Fruit fly (Drosophila melanogaster): ENCODE measurements around the gene CG43739.

Gene CG43739

DNA sequence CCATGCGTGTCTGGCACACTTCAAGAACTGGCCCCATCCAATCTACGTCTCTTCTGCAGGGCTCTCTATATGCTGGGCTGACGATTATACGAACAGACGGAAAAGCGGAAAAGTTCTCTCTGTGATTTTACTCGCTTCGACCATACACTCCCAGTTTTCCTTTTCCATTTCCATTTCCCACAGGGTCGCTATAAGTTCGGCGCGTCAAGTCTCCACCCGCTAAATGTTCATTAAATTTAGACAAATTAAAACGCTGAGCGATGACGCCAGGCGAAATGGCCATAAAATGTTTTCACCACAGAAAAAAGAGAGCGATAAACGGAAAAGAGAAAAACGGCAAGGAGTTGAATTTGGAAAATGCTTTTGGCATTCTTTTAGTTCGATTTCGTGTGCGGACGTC lies 51.4 kb downstream of the CG43739 start, which contains the start of gene CG31675 (continued):
- no peak for TF ChIP-seq sna (GFP tag; IDR thresholded peaks at IDR 0.05; ENCODE audit: partially characterized antibody)
- TF ChIP-seq sd (tag; optimal IDR thresholded peaks at IDR 0.05) = peak; percentile 57
- no peak for TF ChIP-seq dimm (GFP tag; IDR thresholded peaks at IDR 0.05)
- TF ChIP-seq Doc3 (GFP tag; IDR thresholded peaks at IDR 0.05; ENCODE audit: partially characterized antibody) = no peak
- TF ChIP-seq z (GFP tag; IDR thresholded peaks at IDR 0.05) = 0 out of 3 replicates have a peak, but pooled peaks have one; percentile 42
- peak; percentile 16 for TF ChIP-seq CG10147 (GFP tag; optimal IDR thresholded peaks at IDR 0.05)
- no peak for TF ChIP-seq Dll (GFP tag; IDR thresholded peaks at IDR 0.05; ENCODE audit: partially characterized antibody)
- no peak for TF ChIP-seq E2f1 (GFP tag; IDR thresholded peaks at IDR 0.05)
- TF ChIP-seq grau (tag; optimal IDR thresholded peaks at IDR 0.05) = no peak
- TF ChIP-seq zen (tag; optimal IDR thresholded peaks at IDR 0.05) = no peak
- TF ChIP-seq Med (GFP tag) = peak; percentile 39
- TF ChIP-seq cato (GFP tag; optimal IDR thresholded peaks at IDR 0.05; ENCODE audit: borderline replicate concordance) = no peak

- TF ChIP-seq bigmax (GFP tag; optimal IDR thresholded peaks at IDR 0.05) = peak; percentile 26
- TF ChIP-seq disco-r (GFP tag; optimal IDR thresholded peaks at IDR 0.05) = peak; percentile 79
- TF ChIP-seq Bteb2 (GFP tag; optimal IDR thresholded peaks at IDR 0.05) = peak; percentile 87
- TF ChIP-seq CG16779 (GFP tag; IDR thresholded peaks at IDR 0.05) = peak; percentile 82
- TF ChIP-seq Optix (GFP tag; IDR thresholded peaks at IDR 0.05) = peak; percentile 77
- peak; percentile 93 for TF ChIP-seq CG1233 (GFP tag; optimal IDR thresholded peaks at IDR 0.05)
- TF ChIP-seq pb (GFP tag; optimal IDR thresholded peaks at IDR 0.05) = peak; percentile 64
- TF ChIP-seq Dp (GFP tag; optimal IDR thresholded peaks at IDR 0.05) = no peak
- peak; percentile 76 for TF ChIP-seq unpg (GFP tag; optimal IDR thresholded peaks at IDR 0.05)
- TF ChIP-seq Fer2 (tag; optimal IDR thresholded peaks at IDR 0.05) = peak; percentile 82
- TF ChIP-seq h (optimal IDR thresholded peaks at IDR 0.05) = no peak
- peak; percentile 91 for TF ChIP-seq Fer3 (tag; optimal IDR thresholded peaks at IDR 0.05)
- TF ChIP-seq CHES-1-like (GFP tag; optimal IDR thresholded peaks at IDR 0.05) = peak; percentile 88
- TF ChIP-seq sens-2 (GFP tag; IDR thresholded peaks at IDR 0.05) = 0 out of 2 replicates have a peak, but pooled peaks have one; percentile 11
- no peak; the same call in 1 of the 2 replicates for TF ChIP-seq CG32772 (GFP tag; IDR thresholded peaks at IDR 0.05)
- TF ChIP-seq Deaf1 (tag; optimal IDR thresholded peaks at IDR 0.05) = peak; percentile 66
- TF ChIP-seq trh (GFP tag; optimal IDR thresholded peaks at IDR 0.05) = peak; percentile 42
- peak; percentile 80 for TF ChIP-seq Taf1 (GFP tag; IDR thresholded peaks at IDR 0.05)
- TF ChIP-seq Oaz (GFP tag; IDR thresholded peaks at IDR 0.05) = no peak; the same call in 1 of the 2 replicates
- TF ChIP-seq dm (GFP tag; optimal IDR thresholded peaks at IDR 0.05) = peak; percentile 64
- TF ChIP-seq CG2116 (GFP tag; optimal IDR thresholded peaks at IDR 0.05) = peak; percentile 37
- peak; percentile 66; the same call in 1 of the 2 replicates for TF ChIP-seq seq (GFP tag; IDR thresholded peaks at IDR 0.05)
- peak; percentile 59 for TF ChIP-seq jing (GFP tag; optimal IDR thresholded peaks at IDR 0.05)
- TF ChIP-seq tll (GFP tag; optimal IDR thresholded peaks at IDR 0.05) = no peak
- peak; percentile 95 for TF ChIP-seq CG3281 (GFP tag; optimal IDR thresholded peaks at IDR 0.05)
- TF ChIP-seq nerfin-2 (GFP tag; IDR thresholded peaks at IDR 0.05; ENCODE audit: partially characterized antibody) = peak; percentile 19; the same call in 1 of the 2 replicates
- TF ChIP-seq tgo (GFP tag; IDR thresholded peaks at IDR 0.05) = peak; percentile 81
- TF ChIP-seq sr (GFP tag; IDR thresholded peaks at IDR 0.05) = peak; percentile 13; the same call in 1 of the 3 replicates
- TF ChIP-seq MESR4 (GFP tag; optimal IDR thresholded peaks at IDR 0.05) = no peak
- TF ChIP-seq repo (GFP tag; optimal IDR thresholded peaks at IDR 0.05) = peak; percentile 76
- peak; percentile 68 for TF ChIP-seq Myb (GFP tag; optimal IDR thresholded peaks at IDR 0.05)
- TF ChIP-seq CG6654 (GFP tag; optimal IDR thresholded peaks at IDR 0.05) = peak; percentile 80
- TF ChIP-seq knrl (GFP tag; IDR thresholded peaks at IDR 0.05; ENCODE audit: partially characterized antibody) = no peak
- peak; percentile 95 for TF ChIP-seq CG4424 (GFP tag; optimal IDR thresholded peaks at IDR 0.05)
- TF ChIP-seq emc (GFP tag; optimal IDR thresholded peaks at IDR 0.05) = peak; percentile 27
- peak; percentile 73 for TF ChIP-seq CG17385 (GFP tag; optimal IDR thresholded peaks at IDR 0.05)
- no peak for TF ChIP-seq hth (optimal IDR thresholded peaks at IDR 0.05)
- no peak for TF ChIP-seq Elba2 (GFP tag; optimal IDR thresholded peaks at IDR 0.05)
These were observed 53.9 kb downstream of the CG43739 start, which contains the start of gene CG9338 for dm6 chr2L:20864764-20865265. Gene CG9338 (plus strand): TSS chr2L:20865215.
